Worm (Caenorhabditis elegans): ENCODE measurements around the gene mltn-9.

ce11 chrII:14570541-14571160 is 45.2 kb upstream of the mltn-9 start:
- TF ChIP-seq tra-4 (tag; optimal IDR thresholded peaks at IDR 0.05) (no peak), flt-1 (GFP tag; IDR thresholded peaks at IDR 0.05) (no peak), tbx-37 (GFP tag; conservative IDR thresholded peaks at IDR 0.05) (no peak), hnd-1 (tag; optimal IDR thresholded peaks at IDR 0.05) (no peak), ama-1 (optimal IDR thresholded peaks at IDR 0.05) (no peak), tbx-11 (GFP tag; IDR thresholded peaks at IDR 0.05) (no peak)
